Worm (Caenorhabditis elegans) whole organism, L3 larva: ENCODE measurements around the gene R03D7.2.

Experiments used
- R02D3.7 ChIP-seq: fragments of 150-350 bp; optimal IDR thresholded peaks from 2 replicates; lab custom pipeline; 2014; ENCODE audit warnings: missing biosample characterization, missing genetic modification characterization
- aly-2 ChIP-seq: fragments of 150-350 bp; optimal IDR thresholded peaks from 2 replicates; lab custom pipeline; 2014; ENCODE audit warnings: missing biosample characterization, missing genetic modification characterization
- ceh-82 ChIP-seq: fragments of 150-350 bp; optimal IDR thresholded peaks from 2 replicates; lab custom pipeline; 2014; ENCODE audit warnings: missing biosample characterization, missing genetic modification characterization
- daf-12 ChIP-seq: fragments of 150-350 bp; optimal IDR thresholded peaks from 2 replicates; lab custom pipeline; 2014; ENCODE audit warnings: missing biosample characterization, missing genetic modification reagents, missing genetic modification characterization
- elt-2 ChIP-seq: sonication (generic microtip); optimal IDR thresholded peaks from 2 replicates; lab custom pipeline; 2016; ENCODE audit warnings: missing genetic modification reagents, mild to moderate bottlenecking, missing genetic modification characterization, missing compliant biosample characterization
- mdl-1 ChIP-seq: fragments of 150-350 bp; optimal IDR thresholded peaks from 2 replicates; lab custom pipeline; 2014; ENCODE audit warnings: missing biosample characterization, missing genetic modification characterization
- nhr-11 ChIP-seq: fragments of 150-350 bp; optimal IDR thresholded peaks from 2 replicates; lab custom pipeline; 2014; ENCODE audit warnings: missing biosample characterization, missing genetic modification characterization
- nhr-237 ChIP-seq: fragments of 150-350 bp; optimal IDR thresholded peaks from 2 replicates; lab custom pipeline; 2014; ENCODE audit warnings: missing biosample characterization, missing genetic modification characterization
- nhr-28 ChIP-seq: fragments of 150-350 bp; optimal IDR thresholded peaks from 2 replicates; lab custom pipeline; 2014; ENCODE audit warnings: missing biosample characterization, missing genetic modification characterization
- pha-4 ChIP-seq: fragments of 150-350 bp; optimal IDR thresholded peaks from 2 replicates; lab custom pipeline; 2014; ENCODE audit warnings: missing biosample characterization, missing genetic modification reagents, missing genetic modification characterization
- pqm-1 ChIP-seq: fragments of 150-350 bp; optimal IDR thresholded peaks from 2 replicates; lab custom pipeline; 2017; ENCODE audit warnings: missing biosample characterization, missing genetic modification characterization, inconsistent platforms
- unc-39 ChIP-seq: sonication (generic microtip); optimal IDR thresholded peaks from 4 replicates; lab custom pipeline; 2017; ENCODE audit warnings: missing biosample characterization, missing genetic modification characterization
- ztf-11 ChIP-seq: fragments of 150-350 bp; optimal IDR thresholded peaks from 2 replicates; lab custom pipeline; 2014; ENCODE audit warnings: missing biosample characterization, missing genetic modification characterization

DNA sequence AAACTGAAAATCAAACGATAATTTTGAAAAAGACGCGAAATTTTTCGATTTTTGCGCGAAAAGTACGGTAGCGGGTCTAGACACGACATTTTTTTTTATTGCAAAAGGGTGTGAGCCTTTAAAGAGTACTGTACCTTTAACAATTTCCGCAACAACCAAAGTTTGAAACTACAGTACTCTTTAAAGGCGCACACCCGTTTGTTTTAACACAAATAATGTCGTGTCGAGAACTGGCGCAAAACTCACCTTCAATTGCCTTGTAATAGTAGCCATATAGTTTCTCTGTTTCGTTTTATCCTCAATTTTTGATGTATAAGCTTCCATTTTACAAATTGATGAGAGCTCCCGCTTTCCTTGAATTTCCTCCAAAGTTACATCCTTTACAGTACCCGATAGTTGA is 49.7 kb downstream of the R03D7.2 start:
- TF ChIP-seq aly-2 (tag; lab: Kevin White, UChicago) (no peak), mdl-1 (tag; lab: Kevin White, UChicago) (no peak), R02D3.7 (tag; lab: Kevin White, UChicago) (no peak), ztf-11 (no peak), nhr-11 (tag; lab: Kevin White, UChicago) (no peak), daf-12 (tag; lab: Kevin White, UChicago) (no peak), nhr-28 (tag; lab: Kevin White, UChicago) (no peak), pha-4 (tag; lab: Kevin White, UChicago) (no peak), unc-39 (no peak), elt-2 (tag; lab: Kevin White, UChicago) (no peak), pqm-1 (tag; lab: Kevin White, UChicago) (no peak), nhr-237 (no peak), ceh-82 (tag; lab: Kevin White, UChicago) (no peak)
